Fruit fly (Drosophila melanogaster) whole organism, adult: Measurements from ENCODE around the gene GluRS-m.

ENCODE experiments used
- CG11617 ChIP-seq: fragments of 200-800 bp; sonication (Bioruptor generic); optimal IDR thresholded peaks from 2 replicates; lab custom pipeline; 2017; ENCODE audit warnings: mild to moderate bottlenecking, missing biosample characterization, missing genetic modification reagents, missing genetic modification characterization
- CG12768 ChIP-seq: fragments of 200-800 bp; sonication (Bioruptor generic); optimal IDR thresholded peaks from 2 replicates; lab custom pipeline; 2017; ENCODE audit warnings: missing biosample characterization, missing genetic modification characterization, mild to moderate bottlenecking, moderate library complexity, missing genetic modification reagents
- CG14711 ChIP-seq: fragments of 200-800 bp; sonication (Bioruptor generic); optimal IDR thresholded peaks from 2 replicates; lab custom pipeline; 2018; ENCODE audit warnings: missing biosample characterization, mild to moderate bottlenecking, missing genetic modification characterization, moderate library complexity
- CG1620 ChIP-seq: fragments of 200-800 bp; sonication (Bioruptor generic); optimal IDR thresholded peaks from 2 replicates; lab custom pipeline; 2016; ENCODE audit warnings: missing biosample characterization, missing genetic modification characterization
- CG33017 ChIP-seq: fragments of 200-800 bp; sonication (Bioruptor generic); optimal IDR thresholded peaks from 2 replicates; lab custom pipeline; 2018; ENCODE audit warnings: missing biosample characterization, mild to moderate bottlenecking, missing genetic modification characterization, moderate library complexity
- CG5204 ChIP-seq: fragments of 200-800 bp; sonication (Bioruptor generic); optimal IDR thresholded peaks from 2 replicates; lab custom pipeline; 2016; ENCODE audit warnings: missing biosample characterization, missing genetic modification characterization
- CG7045 ChIP-seq: fragments of 200-800 bp; sonication (Bioruptor generic); optimal IDR thresholded peaks from 2 replicates; lab custom pipeline; 2017; ENCODE audit warnings: missing biosample characterization, mild to moderate bottlenecking, missing genetic modification characterization
- CG7101 ChIP-seq: fragments of 200-800 bp; sonication (Bioruptor generic); optimal IDR thresholded peaks from 2 replicates; lab custom pipeline; 2018; ENCODE audit warnings: missing biosample characterization, mild to moderate bottlenecking, missing genetic modification characterization, moderate library complexity
- Clk ChIP-seq: fragments of 200-800 bp; sonication (Bioruptor generic); optimal IDR thresholded peaks from 2 replicates; lab custom pipeline; 2017; ENCODE audit warnings: missing biosample characterization, missing genetic modification characterization
- Crg-1 ChIP-seq: fragments of 200-800 bp; sonication (Bioruptor generic); optimal IDR thresholded peaks from 2 replicates; lab custom pipeline; 2016; ENCODE audit warnings: missing biosample characterization, missing genetic modification characterization
- Hr96 ChIP-seq: fragments of 200-800 bp; sonication (Bioruptor generic); optimal IDR thresholded peaks from 2 replicates; lab custom pipeline; 2016; ENCODE audit warnings: missing biosample characterization, missing genetic modification characterization
- Mnt ChIP-seq: fragments of 200-800 bp; sonication (Bioruptor generic); optimal IDR thresholded peaks from 2 replicates; lab custom pipeline; 2016; ENCODE audit warnings: missing biosample characterization, mild to moderate bottlenecking, missing genetic modification characterization
- bab1 ChIP-seq: fragments of 200-800 bp; sonication (Bioruptor generic); optimal IDR thresholded peaks from 3 replicates; lab custom pipeline; 2019; ENCODE audit warnings: missing biosample characterization, mild to moderate bottlenecking, missing genetic modification characterization, moderate library complexity
- cic ChIP-seq: fragments of 200-800 bp; sonication (Bioruptor generic); optimal IDR thresholded peaks from 2 replicates; lab custom pipeline; 2017; ENCODE audit warnings: missing biosample characterization, mild to moderate bottlenecking, missing genetic modification characterization, moderate library complexity
- cnc ChIP-seq, 2 experiments: fragments of >200 bp; optimal IDR thresholded peaks; 2 replicates each; lab custom pipeline; 2017
- kay ChIP-seq: fragments of 200-800 bp; sonication (Bioruptor generic); peaks from one replicate; lab custom pipeline; 2016; ENCODE audit warnings: missing biosample characterization, missing genetic modification characterization, borderline replicate concordance
- ovo ChIP-seq: fragments of 200-800 bp; sonication (Bioruptor generic); optimal IDR thresholded peaks from 2 replicates; lab custom pipeline; 2016; ENCODE audit warnings: missing biosample characterization, missing genetic modification characterization
- pad ChIP-seq: fragments of 200-800 bp; sonication (Bioruptor generic); optimal IDR thresholded peaks from 3 replicates; lab custom pipeline; 2017; ENCODE audit warnings: missing biosample characterization, missing genetic modification characterization, mild to moderate bottlenecking, moderate library complexity, missing genetic modification reagents
- tj ChIP-seq: fragments of 200-800 bp; sonication (Bioruptor generic); optimal IDR thresholded peaks from 3 replicates; lab custom pipeline; 2017; ENCODE audit warnings: missing biosample characterization, mild to moderate bottlenecking, missing genetic modification characterization, moderate library complexity
- toe ChIP-seq: fragments of 200-800 bp; sonication (Bioruptor generic); optimal IDR thresholded peaks from 2 replicates; lab custom pipeline; 2016; ENCODE audit warnings: missing biosample characterization, missing genetic modification characterization

GluRS-m gene

dm6 chr3L:16394506-16394905 is 22.5 kb downstream of the GluRS-m start, which contains the start of gene Gagr:
Gene Gagr, plus strand, starts transcription at chr3L:16394586.
- TF ChIP-seq ovo (GFP tag; lab: Kevin White, UChicago) (no peak), CG7101 (tag; lab: Kevin White, UChicago) (no peak), CG11617 (GFP tag; lab: Kevin White, UChicago) (no peak), cnc (optimal IDR thresholded peaks at IDR 0.05; lab: Kevin White, UChicago) (no peak), bab1 (no peak), toe (GFP tag; lab: Kevin White, UChicago) (no peak), tj (no peak), Crg-1 (GFP tag; lab: Kevin White, UChicago) (no peak), CG5204 (no peak), cic (GFP tag; lab: Kevin White, UChicago) (no peak), pad (GFP tag; lab: Kevin White, UChicago) (no peak), Mnt (GFP tag; lab: Kevin White, UChicago) (no peak), CG1620 (GFP tag; lab: Kevin White, UChicago) (no peak), Clk (GFP tag; lab: Kevin White, UChicago) (no peak), CG12768 (GFP tag; lab: Kevin White, UChicago) (no peak)

DNA sequence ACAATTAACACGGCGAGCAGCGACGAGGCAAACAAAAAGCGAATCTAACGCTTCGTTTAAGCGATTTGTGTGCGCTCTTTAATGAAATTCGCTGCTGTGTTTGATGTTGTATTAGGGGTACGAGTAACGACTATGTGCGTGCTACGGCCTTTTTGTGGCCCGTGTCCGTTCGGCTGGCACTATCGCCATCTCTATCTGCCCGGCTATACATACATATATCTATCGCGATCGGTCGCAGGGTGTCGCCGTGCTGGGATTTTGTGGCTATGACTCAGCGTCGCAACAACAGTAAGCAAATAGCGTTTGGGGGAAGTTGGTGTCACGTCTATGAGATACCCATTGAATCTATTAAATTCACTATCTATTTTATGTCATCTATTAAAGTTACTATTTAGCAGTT is 23.3 kb downstream of the GluRS-m start:
- no peak for TF ChIP-seq Crg-1 (GFP tag; lab: Kevin White, UChicago)
- peak; percentile 53 for TF ChIP-seq kay
- no peak for TF ChIP-seq CG33017 (tag; lab: Kevin White, UChicago)

- no peak for TF ChIP-seq Hr96
- TF ChIP-seq CG11617 (GFP tag; lab: Kevin White, UChicago): no peak
- TF ChIP-seq Crg-1 (GFP tag; lab: Kevin White, UChicago): no peak
- TF ChIP-seq CG33017 (tag; lab: Kevin White, UChicago): no peak
- TF ChIP-seq toe (GFP tag; lab: Kevin White, UChicago): no peak
- TF ChIP-seq cic (GFP tag; lab: Kevin White, UChicago): no peak
Observed at dm6 chr3L:16392874-16393273, 24.1 kb downstream of the GluRS-m start.

DNA sequence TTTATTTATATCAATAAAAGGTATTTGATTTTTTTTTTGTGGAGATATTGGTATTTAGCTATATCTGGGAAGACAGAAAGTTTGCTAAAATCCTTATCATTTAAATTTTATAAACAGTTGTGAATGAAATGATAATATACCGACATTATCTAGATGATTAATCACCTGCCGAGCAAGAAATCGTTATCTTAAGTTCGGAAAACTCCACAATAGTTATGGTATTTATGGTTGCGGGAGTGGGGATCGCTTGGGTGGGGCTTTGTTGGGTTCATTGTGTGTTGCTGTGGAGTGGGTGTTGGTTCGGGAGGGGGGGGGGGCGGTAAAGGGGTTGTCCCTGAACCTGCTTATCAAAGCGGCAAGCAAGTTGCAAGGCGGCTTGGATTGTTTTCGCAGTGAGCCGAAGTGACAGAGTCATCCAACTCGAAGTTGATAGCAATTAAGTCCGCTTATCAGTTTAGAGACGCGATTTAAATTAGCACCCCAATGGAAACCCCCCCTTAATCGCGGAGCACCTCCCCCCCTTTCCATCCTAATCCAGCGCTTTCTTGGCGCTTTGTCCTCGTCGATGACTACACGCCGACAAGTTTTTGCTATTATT is 24.7 kb downstream of the GluRS-m start:
- no peak for TF ChIP-seq tj
- TF ChIP-seq CG11617 (GFP tag; lab: Kevin White, UChicago): no peak
- no peak for TF ChIP-seq pad (GFP tag; lab: Kevin White, UChicago)
- TF ChIP-seq ovo (GFP tag; lab: Kevin White, UChicago): no peak
- TF ChIP-seq kay: no peak
- TF ChIP-seq CG12768 (GFP tag; lab: Kevin White, UChicago): no peak
- TF ChIP-seq Mnt (GFP tag; lab: Kevin White, UChicago): no peak

- TF ChIP-seq bab1: no peak
- no peak for TF ChIP-seq cic (GFP tag; lab: Kevin White, UChicago)
- no peak for TF ChIP-seq Crg-1 (GFP tag; lab: Kevin White, UChicago)
- no peak for TF ChIP-seq Clk (GFP tag; lab: Kevin White, UChicago)
- no peak for TF ChIP-seq CG7101 (tag; lab: Kevin White, UChicago)
- TF ChIP-seq CG7045: no peak
- TF ChIP-seq pad (GFP tag; lab: Kevin White, UChicago): no peak
- no peak for TF ChIP-seq CG1620 (GFP tag; lab: Kevin White, UChicago)
- no peak for TF ChIP-seq CG14711 (tag; lab: Kevin White, UChicago)
- TF ChIP-seq CG5204: no peak
- TF ChIP-seq Mnt (GFP tag; lab: Kevin White, UChicago): no peak
- no peak for TF ChIP-seq toe (GFP tag; lab: Kevin White, UChicago)
- no peak for TF ChIP-seq cnc (optimal IDR thresholded peaks at IDR 0.05; lab: Kevin White, UChicago)
Observed at dm6 chr3L:16391257-16391656, 25.7 kb downstream of the GluRS-m start.

DNA sequence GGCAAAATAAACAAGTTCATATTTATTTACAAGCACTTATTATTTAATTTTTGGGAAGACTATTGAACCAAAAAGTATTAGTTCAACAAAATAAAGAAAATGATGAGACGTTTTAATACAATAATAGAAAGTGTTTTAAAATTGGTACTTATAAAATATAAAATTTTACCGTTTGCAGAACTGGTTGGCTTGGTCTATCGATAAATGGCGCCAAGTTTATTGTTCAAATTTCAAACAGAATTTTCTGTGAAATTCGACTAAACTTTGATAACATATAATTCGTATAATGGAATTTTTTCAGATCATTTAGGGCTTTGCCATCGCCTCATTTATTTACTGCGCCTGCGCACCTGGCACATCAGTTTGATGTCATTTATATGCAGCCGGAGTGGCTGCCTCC is 26.2 kb downstream of the GluRS-m start:
- TF ChIP-seq kay (peak; percentile 52), ovo (GFP tag; lab: Kevin White, UChicago) (no peak)

DNA sequence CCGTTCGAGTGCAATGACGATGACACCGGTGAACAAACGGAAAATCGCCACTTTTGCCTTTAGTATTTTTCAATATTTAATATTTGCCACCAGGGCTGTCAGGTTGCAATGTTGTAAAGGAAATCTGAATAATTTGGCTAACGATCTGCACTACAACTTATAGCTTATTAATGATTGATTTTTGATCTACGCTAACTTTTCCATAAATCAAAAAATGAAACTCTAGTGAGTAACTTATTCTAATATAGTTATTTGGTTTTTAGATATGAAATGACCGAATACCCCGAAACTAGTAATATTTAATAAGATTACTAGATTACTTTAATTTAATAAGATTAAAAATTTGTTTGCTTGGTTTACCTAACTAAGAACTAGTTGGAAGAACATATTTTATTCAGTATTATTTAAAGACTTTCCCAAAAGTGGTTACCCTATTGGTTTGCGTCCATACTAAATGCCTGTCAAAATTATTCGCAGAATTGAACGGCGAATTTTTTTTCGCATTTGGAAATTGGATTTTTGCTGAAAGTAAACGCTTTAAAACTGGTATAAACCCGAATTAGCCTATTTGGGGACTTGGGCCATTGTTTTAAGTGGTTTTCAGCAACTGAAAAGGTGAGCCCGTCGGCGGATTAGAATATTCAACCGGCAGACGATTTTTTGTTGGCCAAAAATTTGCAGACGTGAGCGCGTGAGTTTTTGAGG is 30.9 kb downstream of the GluRS-m start, which contains the start of the genes Agpat3 and RAF2:
Gene Agpat3 (minus strand): TSS at position 78 of the 705 bp plus-strand sequence.
Gene RAF2 (plus strand): TSS at position 448 of the 705 bp plus-strand sequence.
- peak; percentile 86 for TF ChIP-seq CG14711 (tag; lab: Kevin White, UChicago)
- TF ChIP-seq tj: no peak
- no peak for TF ChIP-seq Clk (GFP tag; lab: Kevin White, UChicago)
- peak; percentile 27 for TF ChIP-seq CG11617 (GFP tag; lab: Kevin White, UChicago)
- TF ChIP-seq bab1: no peak
- no peak for TF ChIP-seq CG1620 (GFP tag; lab: Kevin White, UChicago)
- peak; percentile 5 for TF ChIP-seq Hr96
- TF ChIP-seq CG7101 (tag; lab: Kevin White, UChicago): peak; percentile 7
- no peak for TF ChIP-seq pad (GFP tag; lab: Kevin White, UChicago)
- TF ChIP-seq toe (GFP tag; lab: Kevin White, UChicago): peak; percentile 60
- no peak for TF ChIP-seq CG5204
- no peak for TF ChIP-seq kay
